Fruit fly (Drosophila melanogaster) whole organism, embryonic: ENCODE data around the gene CG4301.

Experiments used
- B-H2 ChIP-seq: fragments of 200-800 bp; sonication (Bioruptor generic); optimal IDR thresholded peaks from 2 replicates; lab custom pipeline; 2018; ENCODE audit warnings: missing biosample characterization, mild to moderate bottlenecking, missing genetic modification characterization
- BtbVII ChIP-seq: fragments of 200-800 bp; sonication (Bioruptor generic); optimal IDR thresholded peaks from 3 replicates; lab custom pipeline; 2017; ENCODE audit warnings: missing biosample characterization, mild to moderate bottlenecking, missing genetic modification characterization
- CG10959 ChIP-seq: fragments of 200-800 bp; sonication (Bioruptor generic); IDR thresholded peaks from 2 replicates; pipeline ENCODE4 v1.3.6; 2022; ENCODE audit warnings: missing biosample characterization, missing genetic modification characterization
- CG11398 ChIP-seq: fragments of 200-800 bp; sonication (Bioruptor generic); optimal IDR thresholded peaks from 2 replicates; lab custom pipeline; 2016; ENCODE audit warnings: missing biosample characterization, missing genetic modification characterization
- CG1233 ChIP-seq: fragments of 200-800 bp; sonication (Bioruptor generic); optimal IDR thresholded peaks from 4 replicates; lab custom pipeline; 2018; ENCODE audit warnings: missing biosample characterization, mild to moderate bottlenecking, missing genetic modification characterization
- CG13287 ChIP-seq: fragments of 200-800 bp; sonication (Bioruptor generic); IDR thresholded peaks from 2 replicates; pipeline ENCODE4 v1.3.6; 2022; ENCODE audit warnings: missing biosample characterization, missing genetic modification characterization; ENCODE audit not compliant: partially characterized antibody
- CG17361 ChIP-seq: fragments of 200-800 bp; sonication (Bioruptor generic); IDR thresholded peaks from 3 replicates; pipeline ENCODE4 v1.3.6; 2022; ENCODE audit warnings: missing biosample characterization, missing genetic modification characterization
- CG17568 ChIP-seq: fragments of 200-800 bp; sonication (Bioruptor generic); optimal IDR thresholded peaks from 2 replicates; lab custom pipeline; 2018; ENCODE audit warnings: missing biosample characterization, mild to moderate bottlenecking, missing genetic modification characterization, moderate library complexity
- CG18011 ChIP-seq: fragments of 200-800 bp; sonication (Bioruptor generic); optimal IDR thresholded peaks from 2 replicates; lab custom pipeline; 2017; ENCODE audit warnings: missing biosample characterization, missing genetic modification characterization, mild to moderate bottlenecking, moderate library complexity, missing genotype
- CG2129 ChIP-seq: fragments of 200-800 bp; sonication (Bioruptor generic); IDR thresholded peaks from 2 replicates; pipeline ENCODE4 v1.3.6; 2022; ENCODE audit warnings: missing biosample characterization, missing genetic modification characterization; ENCODE audit not compliant: partially characterized antibody
- CG30403 ChIP-seq: fragments of 200-800 bp; sonication (Bioruptor generic); optimal IDR thresholded peaks from 3 replicates; lab custom pipeline; 2016; ENCODE audit warnings: missing biosample characterization, missing genetic modification characterization
- CG30431 ChIP-seq: fragments of 200-800 bp; sonication (Bioruptor generic); optimal IDR thresholded peaks from 2 replicates; lab custom pipeline; 2017; ENCODE audit warnings: missing biosample characterization, missing genetic modification characterization
- CG32532 ChIP-seq: fragments of 200-800 bp; sonication (Bioruptor generic); IDR thresholded peaks from 2 replicates; pipeline ENCODE4 v1.3.6; 2022; ENCODE audit warnings: missing biosample characterization, missing genetic modification characterization
- CG33213 ChIP-seq: fragments of 200-800 bp; sonication (Bioruptor generic); optimal IDR thresholded peaks from 3 replicates; lab custom pipeline; 2016; ENCODE audit warnings: missing biosample characterization, missing genetic modification characterization
- CG7745 ChIP-seq: fragments of 200-800 bp; sonication (Bioruptor generic); optimal IDR thresholded peaks from 2 replicates; lab custom pipeline; 2018; ENCODE audit warnings: missing biosample characterization, mild to moderate bottlenecking, missing genetic modification characterization, moderate library complexity
- CG7786 ChIP-seq: fragments of 200-800 bp; sonication (Bioruptor generic); optimal IDR thresholded peaks from 2 replicates; lab custom pipeline; 2016; ENCODE audit warnings: missing biosample characterization, missing genetic modification characterization
- CG9609 ChIP-seq: fragments of 200-800 bp; sonication (Bioruptor generic); optimal IDR thresholded peaks from 3 replicates; lab custom pipeline; 2016; ENCODE audit warnings: missing biosample characterization, missing genetic modification characterization
- Dek ChIP-seq: fragments of 200-800 bp; sonication (Bioruptor generic); optimal IDR thresholded peaks from 3 replicates; lab custom pipeline; 2019; ENCODE audit warnings: missing biosample characterization, mild to moderate bottlenecking, missing genetic modification characterization, moderate library complexity
- HLH4C ChIP-seq: fragments of 200-800 bp; sonication (Bioruptor generic); IDR thresholded peaks from 3 replicates; pipeline ENCODE4 v1.3.6; 2022; ENCODE audit warnings: missing biosample characterization, missing genetic modification characterization; ENCODE audit not compliant: partially characterized antibody
- HLHmδ ChIP-seq: fragments of 200-800 bp; sonication (Bioruptor generic); optimal IDR thresholded peaks from 2 replicates; lab custom pipeline; 2018; ENCODE audit warnings: missing biosample characterization, mild to moderate bottlenecking, missing genetic modification characterization, moderate library complexity
- HmgD ChIP-seq: fragments of 200-800 bp; sonication (Bioruptor generic); optimal IDR thresholded peaks from 3 replicates; lab custom pipeline; 2016; ENCODE audit warnings: missing biosample characterization, missing genetic modification characterization
- HmgZ ChIP-seq: fragments of 200-800 bp; sonication (Bioruptor generic); optimal IDR thresholded peaks from 2 replicates; lab custom pipeline; 2018; ENCODE audit warnings: missing biosample characterization, mild to moderate bottlenecking, missing genetic modification characterization
- Max ChIP-seq: fragments of 200-800 bp; sonication (Bioruptor generic); optimal IDR thresholded peaks from 2 replicates; lab custom pipeline; 2016; ENCODE audit warnings: missing biosample characterization, mild to moderate bottlenecking, missing genetic modification characterization
- Nf-YB ChIP-seq: fragments of 200-800 bp; sonication (Bioruptor generic); optimal IDR thresholded peaks from 3 replicates; lab custom pipeline; 2019; ENCODE audit warnings: missing biosample characterization, mild to moderate bottlenecking, missing genetic modification characterization, moderate library complexity
- Oaz ChIP-seq: fragments of 200-800 bp; sonication (Bioruptor generic); IDR thresholded peaks from 2 replicates; pipeline ENCODE4 v1.3.6; 2022; ENCODE audit warnings: missing biosample characterization, missing genetic modification characterization
- Ptx1 ChIP-seq: fragments of 200-800 bp; sonication (Bioruptor generic); IDR thresholded peaks from 2 replicates; pipeline ENCODE4 v1.3.6; 2022; ENCODE audit warnings: missing biosample characterization, missing genetic modification characterization
- Side ChIP-seq: fragments of 200-800 bp; sonication (Bioruptor generic); optimal IDR thresholded peaks from 2 replicates; lab custom pipeline; 2016; ENCODE audit warnings: missing biosample characterization, missing genetic modification characterization
- aop ChIP-seq: fragments of 200-800 bp; sonication (Bioruptor generic); IDR thresholded peaks from 2 replicates; pipeline ENCODE4 v1.3.6; 2022; ENCODE audit warnings: missing biosample characterization, missing genetic modification characterization
- btn ChIP-seq: fragments of 200-800 bp; sonication (Bioruptor generic); optimal IDR thresholded peaks from 2 replicates; lab custom pipeline; 2016; ENCODE audit warnings: missing biosample characterization, missing genetic modification characterization
- chif ChIP-seq, 2 experiments: fragments of 200-800 bp; sonication (Bioruptor generic); optimal IDR thresholded peaks; 3 replicates each; lab custom pipeline; 2016; ENCODE audit warnings: missing biosample characterization in 2 of 2, missing genetic modification characterization in 2 of 2
- da ChIP-seq: fragments of 200-800 bp; sonication (Bioruptor generic); optimal IDR thresholded peaks from 2 replicates; lab custom pipeline; 2016; ENCODE audit warnings: missing biosample characterization, missing genetic modification characterization
- dan ChIP-seq: fragments of 200-800 bp; sonication (Bioruptor generic); IDR thresholded peaks from 2 replicates; pipeline ENCODE4 v1.3.6; 2022; ENCODE audit warnings: missing biosample characterization, missing genetic modification characterization
- fu2 ChIP-seq: fragments of 200-800 bp; sonication (Bioruptor generic); optimal IDR thresholded peaks from 2 replicates; lab custom pipeline; 2016; ENCODE audit warnings: missing biosample characterization, missing genetic modification characterization
- ham ChIP-seq: fragments of 200-800 bp; sonication (Bioruptor generic); IDR thresholded peaks from 2 replicates; pipeline ENCODE4 v1.3.6; 2022; ENCODE audit warnings: missing biosample characterization, missing genetic modification characterization
- her ChIP-seq: fragments of 200-800 bp; sonication (Bioruptor generic); optimal IDR thresholded peaks from 2 replicates; lab custom pipeline; 2016; ENCODE audit warnings: missing biosample characterization, missing genetic modification characterization
- lola ChIP-seq, 3 experiments: fragments of >200 bp in 2 of 3; fragments of 200-800 bp in 1 of 3; sonication (Bioruptor generic) in 1 of 3; optimal IDR thresholded peaks; 2 replicates each; lab custom pipeline; 2017 to 2019; ENCODE audit warnings: missing biosample characterization in 3 of 3, missing genetic modification characterization in 3 of 3, mild to moderate bottlenecking in 1 of 3, moderate library complexity in 1 of 3
- nom ChIP-seq: fragments of 200-800 bp; sonication (Bioruptor generic); optimal IDR thresholded peaks from 2 replicates; lab custom pipeline; 2017; ENCODE audit warnings: missing biosample characterization, missing genetic modification characterization, mild to moderate bottlenecking, moderate library complexity, missing genetic modification reagents
- onecut ChIP-seq: fragments of 200-800 bp; sonication (Bioruptor generic); IDR thresholded peaks from 2 replicates; pipeline ENCODE4 v1.3.6; 2022; ENCODE audit warnings: missing biosample characterization, missing genetic modification characterization
- org-1 ChIP-seq: fragments of 200-800 bp; sonication (Bioruptor generic); optimal IDR thresholded peaks from 2 replicates; lab custom pipeline; 2017; ENCODE audit warnings: missing biosample characterization, missing genetic modification characterization
- sens ChIP-seq: fragments of 200-800 bp; sonication (Bioruptor generic); peaks from one replicate; lab custom pipeline; 2016; ENCODE audit warnings: missing biosample characterization, missing genetic modification characterization
- sens-2 ChIP-seq: fragments of 200-800 bp; sonication (Bioruptor generic); IDR thresholded peaks from 2 replicates; pipeline ENCODE4 v1.3.6; 2022; ENCODE audit warnings: missing biosample characterization, missing genetic modification characterization
- sisA ChIP-seq: fragments of 200-800 bp; sonication (Bioruptor generic); IDR thresholded peaks from 2 replicates; pipeline ENCODE4 v1.3.6; 2022; ENCODE audit warnings: missing biosample characterization, missing genetic modification characterization
- stc ChIP-seq: fragments of 200-800 bp; sonication (Bioruptor generic); IDR thresholded peaks from 2 replicates; pipeline ENCODE4 v1.3.6; 2022; ENCODE audit warnings: missing biosample characterization, missing genetic modification characterization
- sug ChIP-seq: fragments of 200-800 bp; optimal IDR thresholded peaks from 2 replicates; lab custom pipeline; 2019; ENCODE audit warnings: missing biosample characterization, mild to moderate bottlenecking, missing genetic modification characterization, moderate library complexity
- tgo ChIP-seq: fragments of 200-800 bp; sonication (Bioruptor generic); IDR thresholded peaks from 3 replicates; pipeline ENCODE4 v1.3.6; 2022; ENCODE audit warnings: missing biosample characterization, missing genetic modification characterization
- trem ChIP-seq: fragments of 200-800 bp; optimal IDR thresholded peaks from 3 replicates; lab custom pipeline; 2019; ENCODE audit warnings: missing biosample characterization, mild to moderate bottlenecking, missing genetic modification characterization, moderate library complexity
- vvl ChIP-seq: fragments of 200-800 bp; sonication (Bioruptor generic); IDR thresholded peaks from 2 replicates; pipeline ENCODE4 v1.3.6; 2022; ENCODE audit warnings: missing biosample characterization, missing genetic modification characterization
- zen2 ChIP-seq: fragments of 200-800 bp; sonication (Bioruptor generic); IDR thresholded peaks from 3 replicates; pipeline ENCODE4 v1.3.6; 2022; ENCODE audit warnings: missing biosample characterization, missing genetic modification characterization; ENCODE audit not compliant: partially characterized antibody
- zf30C ChIP-seq: fragments of 200-800 bp; sonication (Bioruptor generic); optimal IDR thresholded peaks from 3 replicates; lab custom pipeline; 2018; ENCODE audit warnings: missing biosample characterization, mild to moderate bottlenecking, missing genetic modification characterization

Gene CG4301

dm6 chrX:16383667-16384515 is 21.4 kb upstream of the CG4301 start (continued):
- TF ChIP-seq CG30431 (GFP tag; lab: Kevin White, UChicago) (no peak), Oaz (GFP tag; lab: Robert Waterston, UW) (no peak), HLH4C (GFP tag; lab: Robert Waterston, UW) (no peak), her (GFP tag; lab: Kevin White, UChicago) (peak; percentile 63), BtbVII (GFP tag; lab: Kevin White, UChicago) (peak; percentile 94), vvl (GFP tag; lab: Robert Waterston, UW) (peak; percentile 41; the same call in 1 of the 2 replicates), Max (GFP tag; lab: Kevin White, UChicago) (peak; percentile 70), HmgD (GFP tag; lab: Kevin White, UChicago) (no peak), lola (GFP tag; optimal IDR thresholded peaks at IDR 0.05; lab: Kevin White, UChicago) (peak in 1 of 3 experiments; percentile 71), B-H2 (GFP tag; lab: Kevin White, UChicago) (peak; percentile 86), CG9609 (GFP tag; lab: Kevin White, UChicago) (no peak), nom (GFP tag; lab: Kevin White, UChicago) (no peak), ham (GFP tag; lab: Robert Waterston, UW) (no peak), sens-2 (GFP tag; lab: Robert Waterston, UW) (no peak), CG32532 (GFP tag; lab: Robert Waterston, UW) (no peak; the same call in 1 of the 2 replicates), CG17361 (GFP tag; lab: Robert Waterston, UW) (no peak; the same call in 2 of the 3 replicates), tgo (GFP tag; lab: Robert Waterston, UW) (no peak), sug (tag; lab: Kevin White, UChicago) (peak; percentile 84), org-1 (peak; percentile 64), chif (GFP tag; optimal IDR thresholded peaks at IDR 0.05; lab: Kevin White, UChicago) (peak; percentile 3 to 62), sisA (no peak), sens (GFP tag; lab: Kevin White, UChicago) (peak; percentile 92), fu2 (GFP tag; lab: Kevin White, UChicago) (no peak), CG18011 (peak; percentile 13), CG17568 (GFP tag; lab: Kevin White, UChicago) (no peak), zen2 (GFP tag; lab: Robert Waterston, UW) (no peak), dan (no peak), CG13287 (GFP tag; lab: Robert Waterston, UW) (no peak), btn (GFP tag; lab: Kevin White, UChicago) (peak; percentile 10), CG7745 (peak; percentile 79), CG11398 (GFP tag; lab: Kevin White, UChicago) (peak; percentile 68), Side (GFP tag; lab: Kevin White, UChicago) (peak; percentile 53), aop (GFP tag; lab: Robert Waterston, UW) (no peak), da (GFP tag; lab: Kevin White, UChicago) (no peak), onecut (GFP tag; lab: Robert Waterston, UW) (peak; percentile 72), zf30C (no peak), stc (GFP tag; lab: Robert Waterston, UW) (peak; percentile 71; the same call in 1 of the 2 replicates), CG33213 (GFP tag; lab: Kevin White, UChicago) (peak; percentile 45), CG7786 (GFP tag; lab: Kevin White, UChicago) (peak; percentile 13), trem (tag; lab: Kevin White, UChicago) (peak; percentile 40), CG10959 (GFP tag; lab: Robert Waterston, UW) (no peak), Dek (tag; lab: Kevin White, UChicago) (no peak), CG30403 (no peak), HLHmδ (no peak), HmgZ (tag; lab: Kevin White, UChicago) (peak; percentile 94), CG1233 (GFP tag; lab: Kevin White, UChicago) (peak; percentile 94), Ptx1 (GFP tag; lab: Robert Waterston, UW) (no peak), Nf-YB (GFP tag; lab: Kevin White, UChicago) (peak; percentile 76), CG2129 (GFP tag; lab: Robert Waterston, UW) (no peak)
